Fruit fly (Drosophila melanogaster) whole organism, embryonic: ENCODE results near the gene CG46467.

Experiments
- CG10209 ChIP-seq: fragments of 200-800 bp; sonication (Bioruptor generic); optimal IDR thresholded peaks from 3 replicates; lab custom pipeline; 2017; ENCODE audit warnings: missing biosample characterization, mild to moderate bottlenecking, missing genetic modification characterization, missing genetic modification reagents
- CG10366 ChIP-seq: fragments of 200-800 bp; sonication (Bioruptor generic); IDR thresholded peaks from 2 replicates; pipeline ENCODE4 v1.3.6; 2022; ENCODE audit warnings: missing biosample characterization, missing genetic modification characterization
- CG10543 ChIP-seq: fragments of 200-800 bp; sonication (Bioruptor generic); optimal IDR thresholded peaks from 3 replicates; lab custom pipeline; 2017; ENCODE audit warnings: missing biosample characterization, mild to moderate bottlenecking, missing genetic modification characterization, moderate library complexity
- CG14014 ChIP-seq: fragments of 200-800 bp; sonication (Bioruptor generic); IDR thresholded peaks from 2 replicates; pipeline ENCODE4 v1.3.6; 2022; ENCODE audit warnings: missing biosample characterization, missing genetic modification characterization
- CG14710 ChIP-seq: fragments of 200-800 bp; sonication (Bioruptor generic); optimal IDR thresholded peaks from 3 replicates; lab custom pipeline; 2019; ENCODE audit warnings: missing biosample characterization, mild to moderate bottlenecking, missing genetic modification characterization, moderate library complexity
- CG15011 ChIP-seq: fragments of 200-800 bp; sonication (Bioruptor generic); optimal IDR thresholded peaks from 3 replicates; lab custom pipeline; 2018; ENCODE audit warnings: missing biosample characterization, mild to moderate bottlenecking, missing genetic modification characterization
- CG15696 ChIP-seq: fragments of 200-800 bp; sonication (Bioruptor generic); optimal IDR thresholded peaks from 2 replicates; lab custom pipeline; 2019; ENCODE audit warnings: missing biosample characterization, mild to moderate bottlenecking, missing genetic modification characterization, moderate library complexity
- CG1832 ChIP-seq: fragments of 200-800 bp; sonication (Bioruptor generic); optimal IDR thresholded peaks from 2 replicates; lab custom pipeline; 2017; ENCODE audit warnings: missing biosample characterization, mild to moderate bottlenecking, missing genetic modification characterization, inconsistent platforms
- CG2712 ChIP-seq: fragments of 200-800 bp; optimal IDR thresholded peaks from 3 replicates; lab custom pipeline; 2019; ENCODE audit warnings: missing biosample characterization, mild to moderate bottlenecking, missing genetic modification characterization, moderate library complexity
- CG2875 ChIP-seq: fragments of 200-800 bp; sonication (Bioruptor generic); optimal IDR thresholded peaks from 2 replicates; lab custom pipeline; 2017; ENCODE audit warnings: missing biosample characterization, mild to moderate bottlenecking, missing genetic modification characterization, missing genetic modification reagents
- CG31224 ChIP-seq: fragments of 200-800 bp; sonication (Bioruptor generic); IDR thresholded peaks from 2 replicates; pipeline ENCODE4 v1.3.6; 2022; ENCODE audit warnings: missing biosample characterization, missing genetic modification characterization
- CG7271 ChIP-seq: fragments of 200-800 bp; sonication (Bioruptor generic); optimal IDR thresholded peaks from 2 replicates; lab custom pipeline; 2018; ENCODE audit warnings: missing biosample characterization, mild to moderate bottlenecking, missing genetic modification characterization, moderate library complexity
- CG7928 ChIP-seq: fragments of 200-800 bp; sonication (Bioruptor generic); optimal IDR thresholded peaks from 2 replicates; lab custom pipeline; 2017; ENCODE audit warnings: missing biosample characterization, mild to moderate bottlenecking, missing genetic modification characterization
- CG9797 ChIP-seq: fragments of 200-800 bp; sonication (Bioruptor generic); optimal IDR thresholded peaks from 3 replicates; lab custom pipeline; 2018; ENCODE audit warnings: missing biosample characterization, mild to moderate bottlenecking, missing genetic modification characterization
- Gsc ChIP-seq: fragments of 200-800 bp; sonication (Bioruptor generic); IDR thresholded peaks from 2 replicates; pipeline ENCODE4 v1.3.6; 2022; ENCODE audit warnings: missing biosample characterization, missing genetic modification characterization
- Gug ChIP-seq: fragments of 200-800 bp; sonication (Bioruptor generic); IDR thresholded peaks from 4 replicates; pipeline ENCODE4 v1.3.6; 2022; ENCODE audit warnings: missing biosample characterization, missing genetic modification characterization
- HLH4C ChIP-seq: fragments of 200-800 bp; sonication (Bioruptor generic); IDR thresholded peaks from 3 replicates; pipeline ENCODE4 v1.3.6; 2022; ENCODE audit warnings: missing biosample characterization, missing genetic modification characterization; ENCODE audit not compliant: partially characterized antibody
- Meics ChIP-seq: fragments of 200-800 bp; sonication (Bioruptor generic); optimal IDR thresholded peaks from 2 replicates; lab custom pipeline; 2017; ENCODE audit warnings: missing biosample characterization, mild to moderate bottlenecking, missing genetic modification characterization
- Nf-YC ChIP-seq: fragments of 200-800 bp; optimal IDR thresholded peaks from 3 replicates; lab custom pipeline; 2019; ENCODE audit warnings: missing biosample characterization, mild to moderate bottlenecking, missing genetic modification characterization, moderate library complexity
- TFAM ChIP-seq: fragments of 200-800 bp; sonication (Bioruptor generic); optimal IDR thresholded peaks from 2 replicates; lab custom pipeline; 2017; ENCODE audit warnings: missing biosample characterization, missing genetic modification characterization, inconsistent platforms
- Vsx1 ChIP-seq: fragments of 200-800 bp; sonication (Bioruptor generic); optimal IDR thresholded peaks from 2 replicates; lab custom pipeline; 2017; ENCODE audit warnings: missing biosample characterization, mild to moderate bottlenecking, missing genetic modification characterization, missing genetic modification reagents
- amos ChIP-seq: fragments of 200-800 bp; sonication (Bioruptor generic); IDR thresholded peaks from 2 replicates; pipeline ENCODE4 v1.3.6; 2022; ENCODE audit warnings: missing biosample characterization, missing genetic modification characterization; ENCODE audit not compliant: partially characterized antibody
- az2 ChIP-seq: fragments of 200-800 bp; sonication (Bioruptor generic); optimal IDR thresholded peaks from 3 replicates; lab custom pipeline; 2016; ENCODE audit warnings: missing biosample characterization, missing genetic modification characterization
- gsb ChIP-seq: fragments of 200-800 bp; sonication (Bioruptor generic); IDR thresholded peaks from 2 replicates; pipeline ENCODE4 v1.3.6; 2022; ENCODE audit warnings: missing biosample characterization, missing genetic modification characterization
- kay ChIP-seq: fragments of 200-800 bp; sonication (Bioruptor generic); optimal IDR thresholded peaks from 2 replicates; lab custom pipeline; 2016; ENCODE audit warnings: missing biosample characterization, missing genetic modification characterization
- lab ChIP-seq: fragments of 200-800 bp; sonication (Bioruptor generic); optimal IDR thresholded peaks from 3 replicates; lab custom pipeline; 2017; ENCODE audit warnings: missing biosample characterization, missing genetic modification characterization, mild to moderate bottlenecking, moderate library complexity, missing genetic modification reagents
- lilli ChIP-seq: fragments of 200-800 bp; sonication (Bioruptor generic); optimal IDR thresholded peaks from 3 replicates; lab custom pipeline; 2016; ENCODE audit warnings: missing biosample characterization, missing genetic modification characterization
- lola ChIP-seq, 3 experiments: fragments of >200 bp in 2 of 3; fragments of 200-800 bp in 1 of 3; sonication (Bioruptor generic) in 1 of 3; optimal IDR thresholded peaks; 2 replicates each; lab custom pipeline; 2017 to 2019; ENCODE audit warnings: missing biosample characterization in 3 of 3, missing genetic modification characterization in 3 of 3, mild to moderate bottlenecking in 1 of 3, moderate library complexity in 1 of 3
- pho ChIP-seq: fragments of 200-800 bp; sonication (Bioruptor generic); optimal IDR thresholded peaks from 2 replicates; lab custom pipeline; 2016; ENCODE audit warnings: missing biosample characterization, missing genetic modification characterization
- pita ChIP-seq: fragments of 200-800 bp; sonication (Bioruptor generic); optimal IDR thresholded peaks from 2 replicates; lab custom pipeline; 2017; ENCODE audit warnings: missing biosample characterization, mild to moderate bottlenecking, missing genetic modification characterization
- ro ChIP-seq: fragments of 200-800 bp; sonication (Bioruptor generic); IDR thresholded peaks from 2 replicates; pipeline ENCODE4 v1.3.6; 2022; ENCODE audit warnings: missing biosample characterization, missing genetic modification characterization
- salm ChIP-seq: fragments of 200-800 bp; sonication (Bioruptor generic); optimal IDR thresholded peaks from 2 replicates; lab custom pipeline; 2018; ENCODE audit warnings: missing biosample characterization, mild to moderate bottlenecking, missing genetic modification characterization
- sd ChIP-seq: fragments of 200-800 bp; sonication (Bioruptor generic); optimal IDR thresholded peaks from 3 replicates; lab custom pipeline; 2018; ENCODE audit warnings: missing biosample characterization, mild to moderate bottlenecking, missing genetic modification characterization, moderate library complexity
- slp2 ChIP-seq: fragments of 200-800 bp; sonication (Bioruptor generic); optimal IDR thresholded peaks from 2 replicates; lab custom pipeline; 2016; ENCODE audit warnings: missing biosample characterization, missing genetic modification characterization
- tin ChIP-seq: fragments of 200-800 bp; sonication (Bioruptor generic); optimal IDR thresholded peaks from 3 replicates; lab custom pipeline; 2016; ENCODE audit warnings: missing biosample characterization, missing genetic modification characterization
- zen ChIP-seq: fragments of 200-800 bp; sonication (Bioruptor generic); optimal IDR thresholded peaks from 3 replicates; lab custom pipeline; 2018; ENCODE audit warnings: missing biosample characterization, mild to moderate bottlenecking, missing genetic modification characterization, moderate library complexity

Gene CG46467

dm6 chr3R:9985585-9986393 is 111.3 kb downstream of the CG46467 start, which contains the start of gene Art4 (continued):
- TF ChIP-seq CG2875 (GFP tag; lab: Kevin White, UChicago) (no peak), az2 (GFP tag; lab: Kevin White, UChicago) (no peak), CG14014 (GFP tag; lab: Robert Waterston, UW) (0 out of 2 replicates have a peak, but pooled peaks have one; percentile 16), Nf-YC (tag; lab: Kevin White, UChicago) (peak; percentile 47), CG14710 (tag; lab: Kevin White, UChicago) (peak; percentile 83), Meics (no peak), CG10366 (GFP tag; lab: Robert Waterston, UW) (peak; percentile 26; the same call in 1 of the 2 replicates), CG9797 (peak; percentile 41), CG2712 (peak; percentile 64), CG7271 (tag; lab: Kevin White, UChicago) (no peak), CG15011 (GFP tag; lab: Kevin White, UChicago) (no peak), lola (GFP tag; optimal IDR thresholded peaks at IDR 0.05; lab: Kevin White, UChicago) (peak in 1 of 3 experiments; percentile 34), pita (peak; percentile 79), CG10543 (peak; percentile 53), TFAM (no peak), CG15696 (peak; percentile 46), salm (tag; lab: Kevin White, UChicago) (no peak), amos (GFP tag; lab: Robert Waterston, UW) (peak; percentile 68), sd (no peak), pho (GFP tag; lab: Kevin White, UChicago) (peak; percentile 62), HLH4C (GFP tag; lab: Robert Waterston, UW) (no peak; the same call in 2 of the 3 replicates)

dm6 chr3R:9996689-9997213 is 122.3 kb downstream of the CG46467 start, which contains the start of the genes Gr85a and Spn85F:
Gr85a (minus strand) TSS chr3R:9996789.
Spn85F (plus strand) TSS chr3R:9997163.
- TF ChIP-seq slp2 (GFP tag; lab: Kevin White, UChicago): no peak
- no peak for TF ChIP-seq Gsc (GFP tag; lab: Robert Waterston, UW)
- TF ChIP-seq lilli (GFP tag; lab: Kevin White, UChicago): no peak
- TF ChIP-seq CG10209 (GFP tag; lab: Kevin White, UChicago): no peak
- TF ChIP-seq kay: no peak
- TF ChIP-seq CG7928 (GFP tag; lab: Kevin White, UChicago): no peak
- no peak for TF ChIP-seq CG31224 (GFP tag; lab: Robert Waterston, UW)
- no peak for TF ChIP-seq CG1832 (GFP tag; lab: Kevin White, UChicago)
- TF ChIP-seq ro (GFP tag; lab: Robert Waterston, UW): no peak
- no peak for TF ChIP-seq gsb
- no peak for TF ChIP-seq zen (tag; lab: Kevin White, UChicago)
- no peak for TF ChIP-seq Vsx1 (GFP tag; lab: Kevin White, UChicago)
- TF ChIP-seq tin: no peak
- no peak for TF ChIP-seq lab
- TF ChIP-seq Gug: no peak
- TF ChIP-seq CG10543: no peak
